Worm (Caenorhabditis elegans): ENCODE data around the gene K07B1.4.

ce11 chrV:9329245-9329979, 642 bp downstream of the K07B1.4 start:
- TF ChIP-seq flt-1 (GFP tag; IDR thresholded peaks at IDR 0.05) (no peak), tra-4 (tag; optimal IDR thresholded peaks at IDR 0.05) (no peak), ama-1 (optimal IDR thresholded peaks at IDR 0.05) (no peak), hnd-1 (tag; optimal IDR thresholded peaks at IDR 0.05) (no peak), sea-1 (GFP tag; conservative IDR thresholded peaks at IDR 0.05) (no peak), F13C5.2 (tag; optimal IDR thresholded peaks at IDR 0.05) (no peak), B0310.2 (tag; optimal IDR thresholded peaks at IDR 0.05) (no peak), tbx-11 (GFP tag; IDR thresholded peaks at IDR 0.05) (no peak), aly-1 (tag; optimal IDR thresholded peaks at IDR 0.05) (no peak)
